Worm (Caenorhabditis elegans) whole organism, early embryonic: Measurements from ENCODE around the gene cul-2.

ENCODE experiments used
- B0310.2 ChIP-seq: sonication (generic microtip); optimal IDR thresholded peaks from 2 replicates; lab custom pipeline; 2016; ENCODE audit warnings: mild to moderate bottlenecking, missing genetic modification characterization, missing compliant biosample characterization
- F13C5.2 ChIP-seq: sonication (generic microtip); optimal IDR thresholded peaks from 2 replicates; lab custom pipeline; 2017; ENCODE audit warnings: mild to moderate bottlenecking, missing genetic modification characterization, inconsistent platforms, missing compliant biosample characterization
- aly-1 ChIP-seq: sonication (generic microtip); optimal IDR thresholded peaks from 2 replicates; lab custom pipeline; 2016; ENCODE audit warnings: missing genetic modification characterization, missing compliant biosample characterization
- ama-1 ChIP-seq: fragments of 150-350 bp; optimal IDR thresholded peaks from 2 replicates; lab custom pipeline; 2014
- ceh-13 ChIP-seq: fragments of 200-800 bp; sonication (Bioruptor generic); optimal IDR thresholded peaks from 2 replicates; lab custom pipeline; 2018; ENCODE audit warnings: mild to moderate bottlenecking, missing genetic modification characterization, missing compliant biosample characterization
- ceh-36 ChIP-seq: sonication (generic microtip); optimal IDR thresholded peaks from 2 replicates; lab custom pipeline; 2016; ENCODE audit warnings: missing genetic modification characterization, inconsistent platforms, missing compliant biosample characterization
- ets-7 ChIP-seq: sonication (generic microtip); optimal IDR thresholded peaks from 2 replicates; lab custom pipeline; 2016; ENCODE audit warnings: missing genotype, missing genetic modification characterization, missing compliant biosample characterization
- flt-1 ChIP-seq: fragments of 200-800 bp; sonication (Bioruptor generic); IDR thresholded peaks from 2 replicates; pipeline ENCODE4 v1.3.6; 2022; ENCODE audit warnings: missing genetic modification characterization, missing compliant biosample characterization
- hmg-4 ChIP-seq: fragments of 200-800 bp; sonication (Bioruptor generic); optimal IDR thresholded peaks from 2 replicates; lab custom pipeline; 2018; ENCODE audit warnings: mild to moderate bottlenecking, missing genetic modification characterization, missing compliant biosample characterization
- hnd-1 ChIP-seq: sonication (generic microtip); optimal IDR thresholded peaks from 2 replicates; lab custom pipeline; 2016; ENCODE audit warnings: missing genetic modification characterization, missing compliant biosample characterization
- scrt-1 ChIP-seq: fragments of 200-800 bp; sonication (Bioruptor generic); IDR thresholded peaks from 2 replicates; pipeline ENCODE4 v1.3.6; 2022; ENCODE audit warnings: missing genetic modification characterization, missing compliant biosample characterization
- sea-1 ChIP-seq: fragments of 200-800 bp; sonication (Bioruptor generic); conservative IDR thresholded peaks from 2 replicates; pipeline ENCODE4 v1.3.6; 2022; ENCODE audit warnings: missing genetic modification characterization, missing compliant biosample characterization
- tbx-37 ChIP-seq: fragments of 200-800 bp; sonication (Bioruptor generic); conservative IDR thresholded peaks from 2 replicates; pipeline ENCODE4 v1.3.6; 2022; ENCODE audit warnings: missing genetic modification reagents, missing genetic modification characterization, missing compliant biosample characterization

DNA sequence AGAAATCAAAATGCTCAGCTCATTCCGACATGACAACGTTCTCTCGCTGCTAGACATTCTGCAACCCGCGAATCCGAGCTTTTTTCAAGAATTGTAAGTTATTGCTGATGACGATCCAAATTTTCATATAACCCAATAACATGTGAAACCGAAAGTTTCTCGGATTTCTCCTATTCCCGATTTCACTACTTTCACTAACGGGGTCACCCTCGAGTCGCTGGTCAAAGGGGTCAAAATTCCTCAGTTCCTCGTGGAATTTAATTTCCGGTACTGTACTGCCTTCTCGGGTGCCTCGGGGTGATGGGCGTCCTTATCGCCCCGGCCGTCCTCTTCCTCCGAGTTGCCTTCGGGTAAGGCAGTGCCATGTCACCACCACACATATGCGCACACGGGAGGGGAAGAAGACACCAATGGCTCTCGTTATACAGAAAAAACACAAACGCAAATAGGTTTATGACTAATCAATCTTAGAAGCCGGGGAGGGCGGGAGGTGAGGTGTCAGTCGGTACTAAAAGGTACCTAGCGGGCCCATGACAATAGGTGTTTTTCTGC is 33.2 kb downstream of the cul-2 start:
- no peak for TF ChIP-seq tbx-37 (GFP tag; lab: Robert Waterston, UW)
- TF ChIP-seq hmg-4 (GFP tag; lab: Kevin White, UChicago): peak; percentile 81
- no peak for TF ChIP-seq ama-1 (lab: Kevin White, UChicago)
- no peak for TF ChIP-seq ets-7 (tag; lab: Kevin White, UChicago)
- no peak for TF ChIP-seq hnd-1
- TF ChIP-seq sea-1: no peak
- no peak for TF ChIP-seq B0310.2 (tag; lab: Kevin White, UChicago)
- no peak for TF ChIP-seq ceh-13
- no peak for TF ChIP-seq scrt-1
- no peak for TF ChIP-seq flt-1 (GFP tag; lab: Robert Waterston, UW)
- TF ChIP-seq F13C5.2 (tag; lab: Kevin White, UChicago): no peak
- no peak for TF ChIP-seq ceh-36 (tag; lab: Kevin White, UChicago)
- TF ChIP-seq aly-1 (tag; lab: Kevin White, UChicago): peak; percentile 63
